Worm (Caenorhabditis elegans): ENCODE measurements around the gene ptr-4.
A peak's percentile ranks its signal among the peaks of the same experiment; 100 is the strongest.

Gene ptr-4

DNA sequence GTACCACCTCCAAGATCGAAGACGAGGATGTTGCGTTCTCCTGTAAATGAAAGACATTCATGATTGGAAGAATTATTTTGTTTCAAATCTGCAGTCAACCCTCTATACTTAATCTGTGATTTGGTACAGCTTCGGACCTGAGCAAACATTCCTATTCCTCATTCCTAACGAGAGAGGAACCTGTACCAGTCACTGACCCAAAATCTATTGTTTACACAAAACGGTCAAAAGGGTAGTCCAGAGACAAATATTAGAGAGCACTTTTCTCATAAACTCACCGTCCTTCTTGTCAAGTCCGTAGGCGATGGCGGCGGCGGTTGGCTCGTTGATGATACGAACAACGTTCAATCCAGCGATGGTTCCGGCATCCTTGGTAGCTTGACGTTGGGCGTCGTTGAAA is 25.0 kb upstream of the ptr-4 start:
- TF ChIP-seq nhr-43 (tag; optimal IDR thresholded peaks at IDR 0.05; ENCODE audit: poor library complexity, severe bottlenecking): no peak
- peak; percentile 56 for TF ChIP-seq pha-4 (tag; optimal IDR thresholded peaks at IDR 0.05)

DNA sequence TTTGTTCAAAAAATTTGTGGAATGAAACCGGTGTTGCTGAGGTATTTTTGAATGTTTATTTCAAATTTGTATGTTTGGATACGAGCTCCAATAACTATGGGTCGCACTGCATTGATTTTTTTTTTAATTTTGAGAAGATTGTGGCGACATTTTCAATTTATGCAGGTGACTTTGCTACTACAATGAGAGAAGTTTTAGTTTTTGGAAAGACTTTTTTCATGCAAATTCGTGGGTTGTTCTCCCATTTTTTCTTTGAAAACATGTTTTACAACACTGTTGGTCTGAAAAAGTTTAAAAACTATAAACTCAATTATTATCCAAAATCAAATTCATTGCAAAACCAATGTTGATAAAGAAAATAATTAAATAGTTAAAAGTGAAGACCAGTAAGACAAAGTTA is 22.9 kb upstream of the ptr-4 start:
- TF ChIP-seq ceh-28 (tag; optimal IDR thresholded peaks at IDR 0.05): peak; percentile 63
- peak; percentile 33 for TF ChIP-seq elt-2 (tag; optimal IDR thresholded peaks at IDR 0.05)
- no peak for TF ChIP-seq nhr-76 (tag; optimal IDR thresholded peaks at IDR 0.05)
- TF ChIP-seq fkh-10 (GFP tag; optimal IDR thresholded peaks at IDR 0.05): no peak
- peak; percentile 41 for TF ChIP-seq nhr-23 (tag; optimal IDR thresholded peaks at IDR 0.05)
- no peak for TF ChIP-seq unc-39 (tag; optimal IDR thresholded peaks at IDR 0.05)
- TF ChIP-seq fos-1 (tag; optimal IDR thresholded peaks at IDR 0.05): peak; percentile 78
- no peak for TF ChIP-seq pha-4 (tag; optimal IDR thresholded peaks at IDR 0.05)
- peak; percentile 68 for TF ChIP-seq nhr-43 (tag; optimal IDR thresholded peaks at IDR 0.05; ENCODE audit: poor library complexity, severe bottlenecking)
- peak; percentile 62 for TF ChIP-seq lsy-12 (tag; optimal IDR thresholded peaks at IDR 0.05)
- peak; percentile 36 for TF ChIP-seq nhr-77 (tag; optimal IDR thresholded peaks at IDR 0.05)
- TF ChIP-seq skn-1 (tag; optimal IDR thresholded peaks at IDR 0.05): peak; percentile 13
- TF ChIP-seq aly-2 (tag; optimal IDR thresholded peaks at IDR 0.05): peak; percentile 58
- peak; percentile 29 for TF ChIP-seq pqm-1 (tag; optimal IDR thresholded peaks at IDR 0.05)

DNA sequence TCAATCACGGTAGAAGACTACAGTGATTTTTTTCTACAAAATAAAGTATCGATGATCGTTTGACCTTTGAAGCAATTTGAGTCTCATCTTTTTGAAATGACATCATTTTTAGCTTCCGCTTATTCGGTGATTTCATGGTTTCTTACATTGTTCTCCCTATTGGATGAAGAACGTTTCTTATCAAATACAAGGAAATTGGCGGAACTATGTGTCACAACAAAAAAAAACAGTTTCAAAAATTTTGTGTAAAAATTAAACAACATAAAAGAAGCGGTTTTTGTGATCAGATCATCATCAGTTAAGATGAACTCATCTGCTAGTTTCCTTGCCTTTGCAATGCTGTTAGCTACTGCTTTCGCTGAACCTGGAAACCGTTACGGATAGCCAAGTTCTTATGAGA is 21.9 kb upstream of the ptr-4 start, which contains the start of gene C45B2.8:
Gene C45B2.8, plus strand, starts transcription at position 301 of the 400 bp plus-strand sequence.
- no peak for TF ChIP-seq jun-1 (tag; optimal IDR thresholded peaks at IDR 0.05)
- TF ChIP-seq ceh-9 (tag; optimal IDR thresholded peaks at IDR 0.05): no peak
- TF ChIP-seq ztf-4 (tag; optimal IDR thresholded peaks at IDR 0.05): no peak
- no peak for TF ChIP-seq ZK546.5 (tag; optimal IDR thresholded peaks at IDR 0.05)
- no peak for TF ChIP-seq pqm-1 (tag; optimal IDR thresholded peaks at IDR 0.05)

DNA sequence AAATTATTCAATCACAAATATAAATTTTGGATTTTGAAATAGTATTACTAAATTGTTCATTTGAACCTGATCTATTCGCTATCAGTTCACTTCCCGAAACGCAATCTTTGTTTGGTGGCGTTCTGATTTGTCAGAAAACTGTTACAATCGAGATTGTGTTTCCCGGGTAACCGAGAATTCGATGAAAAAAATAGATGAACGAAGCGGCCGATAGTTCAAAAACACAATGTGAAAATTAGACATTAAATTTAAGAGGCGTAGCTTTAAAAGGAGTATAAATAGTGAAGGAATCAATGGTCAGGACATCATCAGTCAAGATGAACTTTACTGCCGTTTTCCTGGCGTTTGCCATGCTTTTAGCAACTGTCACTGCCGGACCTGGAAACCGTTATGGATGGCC is 20.0 kb upstream of the ptr-4 start, which contains the start of gene C45B2.1:
Gene C45B2.1, plus strand, starts transcription at position 301 of the 400 bp plus-strand sequence.
- TF ChIP-seq zag-1 (tag; optimal IDR thresholded peaks at IDR 0.05): no peak
- TF ChIP-seq nhr-77 (tag; optimal IDR thresholded peaks at IDR 0.05): no peak

DNA sequence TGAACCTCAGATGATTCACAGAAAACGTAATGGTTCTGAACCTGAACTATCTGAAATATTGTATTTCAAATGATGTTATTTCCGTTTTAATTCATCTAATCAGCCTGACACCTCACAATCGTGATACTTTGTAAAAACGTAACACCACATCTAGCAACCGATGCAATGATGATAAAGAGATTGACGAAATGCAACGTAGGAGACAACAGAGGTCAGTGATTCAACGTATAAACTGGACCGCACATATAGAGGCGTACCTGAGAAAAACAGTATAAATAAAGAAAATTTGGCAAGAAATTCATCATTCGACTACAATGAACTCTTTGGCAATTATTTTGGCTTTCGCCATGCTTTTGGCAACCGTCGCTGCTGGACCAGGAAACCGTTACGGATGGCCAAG is 18.7 kb upstream of the ptr-4 start, which contains the start of gene C45B2.2:
Gene C45B2.2, plus strand, starts transcription at position 301 of the 400 bp plus-strand sequence.
- no peak for TF ChIP-seq unc-62 (GFP tag; optimal IDR thresholded peaks at IDR 0.05)
- no peak for TF ChIP-seq mdl-1 (tag; optimal IDR thresholded peaks at IDR 0.05)
- TF ChIP-seq nhr-12 (tag; optimal IDR thresholded peaks at IDR 0.05): no peak
- no peak for TF ChIP-seq skn-1 (tag; optimal IDR thresholded peaks at IDR 0.05)
- TF ChIP-seq ztf-11 (tag; optimal IDR thresholded peaks at IDR 0.05): no peak

DNA sequence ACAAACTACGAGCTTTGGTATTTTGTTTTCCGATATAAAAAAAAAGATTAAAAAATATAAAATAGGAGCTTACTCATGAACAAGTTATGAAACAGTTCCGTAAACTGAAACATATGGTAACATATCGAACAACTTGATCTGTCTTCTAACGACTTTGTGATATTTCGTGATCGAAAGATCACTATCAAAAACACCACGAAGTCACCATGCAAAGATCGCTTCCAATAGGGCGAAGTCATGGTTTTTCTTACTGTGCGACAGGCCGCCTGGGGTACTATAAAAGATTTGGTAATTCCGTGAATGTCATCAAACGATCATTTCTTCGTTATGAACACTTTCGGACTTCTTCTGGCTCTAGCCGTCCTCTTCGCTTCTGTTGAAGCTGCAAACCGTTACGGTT is 16.9 kb upstream of the ptr-4 start, which contains the start of gene C45B2.3:
Gene C45B2.3, plus strand, starts transcription at position 301 of the 400 bp plus-strand sequence.
- TF ChIP-seq R02D3.7 (tag; optimal IDR thresholded peaks at IDR 0.05) (no peak), ceh-28 (tag; optimal IDR thresholded peaks at IDR 0.05) (no peak), aly-2 (tag; optimal IDR thresholded peaks at IDR 0.05) (no peak), egl-5 (tag; optimal IDR thresholded peaks at IDR 0.05) (no peak), nhr-67 (tag; optimal IDR thresholded peaks at IDR 0.05) (no peak), nhr-237 (tag; optimal IDR thresholded peaks at IDR 0.05) (no peak), fkh-10 (GFP tag; optimal IDR thresholded peaks at IDR 0.05) (no peak), nhr-76 (tag; optimal IDR thresholded peaks at IDR 0.05) (no peak), nhr-25 (tag; optimal IDR thresholded peaks at IDR 0.05) (no peak), egl-27 (tag; optimal IDR thresholded peaks at IDR 0.05) (no peak), mml-1 (tag; optimal IDR thresholded peaks at IDR 0.05) (no peak), lin-15B (tag; optimal IDR thresholded peaks at IDR 0.05) (no peak), ama-1 (optimal IDR thresholded peaks at IDR 0.05) (no peak)

DNA sequence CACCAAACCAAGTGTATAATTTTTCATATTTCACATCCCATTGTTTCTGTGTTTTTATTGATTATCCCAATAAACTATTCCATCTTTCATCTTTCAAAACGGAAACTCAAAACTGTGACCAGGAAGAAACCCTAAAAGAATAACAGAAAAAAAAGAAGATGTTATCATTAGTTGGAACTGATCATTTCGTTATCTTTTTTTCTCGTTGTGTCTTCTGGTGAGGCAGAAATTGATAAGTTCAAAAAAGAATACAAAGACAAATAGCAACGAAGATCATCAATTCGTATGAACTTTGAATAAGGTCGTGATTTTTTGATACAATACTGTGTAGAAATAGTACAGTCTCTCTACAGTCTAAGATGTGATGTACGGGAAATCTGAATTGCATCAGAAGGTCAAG is 16.0 kb upstream of the ptr-4 start:
- TF ChIP-seq elt-1 (tag; optimal IDR thresholded peaks at IDR 0.05) (no peak), nhr-23 (tag; optimal IDR thresholded peaks at IDR 0.05) (peak; percentile 47), elt-2 (tag; optimal IDR thresholded peaks at IDR 0.05) (peak; percentile 34), tbx-2 (tag; optimal IDR thresholded peaks at IDR 0.05) (no peak), egl-27 (tag; optimal IDR thresholded peaks at IDR 0.05) (no peak), ceh-28 (tag; optimal IDR thresholded peaks at IDR 0.05) (peak; percentile 14), elt-3 (tag; optimal IDR thresholded peaks at IDR 0.05) (peak in 1 of 3 experiments; percentile 7)
